Worm (Caenorhabditis elegans) whole organism, L4 larva: ENCODE data around the gene F54D5.23.

ENCODE experiments used
- ZK546.5 ChIP-seq, 2 experiments: sonication (generic microtip); optimal IDR thresholded peaks; 2 replicates each; lab custom pipeline; 2017; ENCODE audit warnings: missing biosample characterization in 2 of 2, missing genetic modification characterization in 2 of 2
- lin-13 ChIP-seq: fragments of 150-350 bp; optimal IDR thresholded peaks from 2 replicates; lab custom pipeline; 2014; ENCODE audit warnings: missing biosample characterization, missing genetic modification reagents, missing genetic modification characterization

- no peak for TF ChIP-seq lin-13 (GFP tag; lab: Kevin White, UChicago)
- no peak for TF ChIP-seq ZK546.5 (tag; optimal IDR thresholded peaks at IDR 0.05; lab: Kevin White, UChicago)
Measured at ce11 chrII:11577861-11578260, 8.8 kb upstream of the F54D5.23 start.
